Worm (Caenorhabditis elegans): Measurements from ENCODE around the gene Y57E12AL.1.

The Y57E12AL.1 gene

DNA sequence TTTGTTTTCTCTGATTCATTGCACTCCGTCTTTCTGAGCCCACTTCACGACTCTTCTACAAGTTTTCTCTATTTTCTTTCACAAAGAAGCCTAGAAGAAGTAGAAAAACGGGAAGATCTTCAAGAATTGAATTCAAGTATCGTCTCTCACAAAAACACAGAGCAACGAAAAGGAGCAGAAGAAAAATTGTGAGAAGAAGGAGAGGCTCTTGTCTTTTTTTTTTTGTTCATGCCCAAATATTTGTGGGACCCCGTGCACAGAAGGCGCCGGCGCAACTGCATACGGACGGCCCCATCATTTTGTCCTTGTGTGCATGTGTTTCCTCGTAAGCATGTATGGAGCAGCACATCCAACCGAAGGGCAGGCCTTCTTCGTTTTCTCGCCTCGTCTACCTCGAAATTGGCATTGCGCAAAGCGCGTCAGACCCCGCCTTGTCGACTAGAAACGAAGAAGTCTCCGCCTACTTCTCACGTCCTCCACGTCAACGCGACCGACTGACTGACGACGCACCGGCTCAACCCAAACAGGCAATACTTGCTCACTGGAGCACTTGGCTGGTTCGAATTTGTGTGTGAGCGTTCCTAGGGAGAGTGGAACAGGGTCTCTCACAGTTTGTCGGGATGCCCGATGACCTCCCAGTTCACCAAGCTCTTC, 46.3 kb downstream of the Y57E12AL.1 start:
- peak; percentile 59 for TF ChIP-seq fkh-10 (GFP tag; optimal IDR thresholded peaks at IDR 0.05)
- TF ChIP-seq zip-11 (GFP tag; IDR thresholded peaks at IDR 0.05), result no peak
- peak; percentile 52; the same call in 1 of the 2 replicates for TF ChIP-seq set-16 (GFP tag; IDR thresholded peaks at IDR 0.05)

DNA sequence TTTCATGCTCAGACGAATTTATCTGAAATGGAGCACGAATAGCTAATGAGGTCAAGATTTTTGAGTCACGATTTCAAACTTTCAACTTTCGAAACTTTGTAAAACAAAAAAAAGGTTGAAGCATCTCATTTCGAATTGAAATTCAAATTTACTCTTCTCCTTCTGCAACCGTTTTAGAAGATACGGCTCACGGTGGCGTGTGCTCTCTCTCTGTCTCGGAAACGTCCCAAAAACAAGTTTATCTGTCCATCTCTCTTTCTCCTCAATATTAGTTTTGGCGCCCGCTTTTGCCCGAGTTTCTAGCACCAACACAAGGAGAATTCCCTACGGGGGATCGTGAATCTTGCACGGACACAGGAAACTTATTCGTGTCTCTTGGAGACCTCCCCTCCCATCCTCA, 50.0 kb downstream of the Y57E12AL.1 start:
- TF ChIP-seq F10B5.3 (tag; optimal IDR thresholded peaks at IDR 0.05) (no peak), nhr-102 (tag; optimal IDR thresholded peaks at IDR 0.05) (no peak), hlh-11 (tag; optimal IDR thresholded peaks at IDR 0.05) (no peak), lsy-2 (tag; optimal IDR thresholded peaks at IDR 0.05) (no peak), hlh-30 (tag; optimal IDR thresholded peaks at IDR 0.05; ENCODE audit: insufficient read depth) (no peak)

DNA sequence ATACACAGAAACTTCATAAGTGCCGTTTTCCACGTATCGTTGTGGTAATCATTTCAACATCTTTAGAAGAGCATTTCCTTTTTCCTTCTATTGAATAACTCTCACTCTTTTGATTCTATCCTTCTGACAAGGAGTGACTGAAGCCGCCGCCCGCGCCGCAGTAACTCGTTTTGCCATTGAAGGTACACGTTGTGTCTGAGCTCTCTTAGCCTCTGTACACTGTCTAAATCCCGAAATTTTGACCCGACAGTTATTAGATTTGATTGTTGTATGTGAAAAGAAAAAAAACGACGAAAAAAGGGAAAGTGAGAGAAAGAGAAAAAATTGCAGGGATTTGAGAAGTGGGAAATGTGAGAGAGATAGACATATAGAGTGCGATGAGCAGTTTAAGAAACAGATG, 50.9 kb downstream of the Y57E12AL.1 start:
- TF ChIP-seq sdz-12 (GFP tag; optimal IDR thresholded peaks at IDR 0.05) (no peak), rbr-2 (tag; optimal IDR thresholded peaks at IDR 0.05) (peak; percentile 24), unc-62 (GFP tag; optimal IDR thresholded peaks at IDR 0.05 in 1 of 2) (peak in 1 of 2 experiments; percentile 56), unc-62 (tag; optimal IDR thresholded peaks at IDR 0.05) (no peak), fkh-10 (GFP tag; optimal IDR thresholded peaks at IDR 0.05) (peak; percentile 80), ces-1 (GFP tag; optimal IDR thresholded peaks at IDR 0.05) (peak; percentile 71), lin-15B (tag; optimal IDR thresholded peaks at IDR 0.05) (no peak)

DNA sequence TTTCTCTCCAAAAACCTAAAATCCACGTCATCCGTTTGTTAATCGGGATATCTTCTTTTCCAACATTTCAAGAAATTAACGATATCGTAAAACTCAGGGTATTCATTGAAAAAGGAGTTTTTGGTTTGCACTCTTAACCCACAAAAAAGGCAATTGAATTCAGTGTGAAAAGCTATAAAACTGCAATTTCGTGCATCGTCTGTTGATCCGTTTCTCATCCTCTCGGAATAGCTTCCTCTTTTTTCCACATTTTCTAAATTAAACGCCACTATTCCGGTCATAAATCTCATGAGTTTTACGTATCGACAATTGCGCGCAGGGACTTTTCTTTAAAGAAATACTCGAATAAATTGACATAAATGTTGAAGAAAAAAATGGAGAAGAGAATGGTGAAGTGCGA, 51.9 kb downstream of the Y57E12AL.1 start:
- no peak for TF ChIP-seq tag-97 (GFP tag; IDR thresholded peaks at IDR 0.05)
- TF ChIP-seq madf-5 (GFP tag; IDR thresholded peaks at IDR 0.05), result no peak
- TF ChIP-seq unc-62 (GFP tag; optimal IDR thresholded peaks at IDR 0.05 in 1 of 2), result peak in 1 of 2 experiments; percentile 89
- no peak for TF ChIP-seq unc-62 (tag; optimal IDR thresholded peaks at IDR 0.05)
- TF ChIP-seq aha-1 (tag), result peak; percentile 62
- no peak for TF ChIP-seq lsy-2 (tag; optimal IDR thresholded peaks at IDR 0.05)
- TF ChIP-seq F49E8.2 (tag; optimal IDR thresholded peaks at IDR 0.05; ENCODE audit: borderline replicate concordance), result no peak

All from whole organism, L4 larva.